Worm (Caenorhabditis elegans): Measurements from ENCODE around the gene cyn-11.

The cyn-11 gene

ce11 chrII:8747246-8747938 lies 31.3 kb upstream of the cyn-11 start:
- TF ChIP-seq unc-98 (GFP tag; IDR thresholded peaks at IDR 0.05): no peak
- peak in 3 of 6 experiments; percentile 19 to 74 (median 38) for TF ChIP-seq elt-3 (tag; optimal IDR thresholded peaks at IDR 0.05)
- TF ChIP-seq unc-30 (tag; optimal IDR thresholded peaks at IDR 0.05): no peak
- peak; percentile 42 for TF ChIP-seq pax-3 (tag; optimal IDR thresholded peaks at IDR 0.05)
- no peak for TF ChIP-seq grh-1 (GFP tag; IDR thresholded peaks at IDR 0.05)
- TF ChIP-seq nhr-28 (tag; optimal IDR thresholded peaks at IDR 0.05): no peak
- no peak for TF ChIP-seq zip-4 (GFP tag; optimal IDR thresholded peaks at IDR 0.05)
- TF ChIP-seq snu-23 (GFP tag; optimal IDR thresholded peaks at IDR 0.05): peak; percentile 59
- TF ChIP-seq nhr-237 (tag; optimal IDR thresholded peaks at IDR 0.05): no peak
- no peak for TF ChIP-seq sptf-1 (tag; optimal IDR thresholded peaks at IDR 0.05)
- TF ChIP-seq mab-9 (GFP tag; IDR thresholded peaks at IDR 0.05): no peak
- TF ChIP-seq nhr-19 (GFP tag; conservative IDR thresholded peaks at IDR 0.05): no peak; the same call in 1 of the 2 replicates
- TF ChIP-seq nhr-71 (tag; optimal IDR thresholded peaks at IDR 0.05): peak; percentile 63
- no peak for TF ChIP-seq ets-5 (GFP tag; IDR thresholded peaks at IDR 0.05)
- TF ChIP-seq lin-13 (GFP tag; optimal IDR thresholded peaks at IDR 0.05): peak; percentile 39
- peak in 1 of 2 experiments; percentile 33 for TF ChIP-seq efl-1 (optimal IDR thresholded peaks at IDR 0.05)
- TF ChIP-seq efl-1 (GFP tag; optimal IDR thresholded peaks at IDR 0.05 in 1 of 2): peak in 1 of 2 experiments; percentile 84
- no peak for TF ChIP-seq nhr-76 (tag; optimal IDR thresholded peaks at IDR 0.05)
- no peak for TF ChIP-seq sox-4 (tag; optimal IDR thresholded peaks at IDR 0.05)
- TF ChIP-seq hpl-2 (GFP tag; optimal IDR thresholded peaks at IDR 0.05): peak; percentile 23
- no peak for TF ChIP-seq C34B4.2 (tag; optimal IDR thresholded peaks at IDR 0.05)
- TF ChIP-seq nhr-85 (tag): peak; percentile 55
- TF ChIP-seq unc-86 (tag; optimal IDR thresholded peaks at IDR 0.05): no peak
- peak; percentile 44 for TF ChIP-seq nhr-20 (tag; optimal IDR thresholded peaks at IDR 0.05)
- TF ChIP-seq nhr-12 (tag; optimal IDR thresholded peaks at IDR 0.05): no peak
- no peak for TF ChIP-seq ceh-8 (GFP tag; optimal IDR thresholded peaks at IDR 0.05)
- TF ChIP-seq hlh-17 (GFP tag; optimal IDR thresholded peaks at IDR 0.05; ENCODE audit: borderline replicate concordance): no peak
- peak; percentile 33 for TF ChIP-seq C16A3.4 (tag; optimal IDR thresholded peaks at IDR 0.05)
- no peak for TF ChIP-seq pqm-1 (tag; optimal IDR thresholded peaks at IDR 0.05)
- no peak for TF ChIP-seq elt-2 (tag; optimal IDR thresholded peaks at IDR 0.05)
- TF ChIP-seq swsn-7 (tag; optimal IDR thresholded peaks at IDR 0.05): no peak
- TF ChIP-seq hlh-4 (tag; optimal IDR thresholded peaks at IDR 0.05): no peak
- peak; percentile 60 for TF ChIP-seq lir-3 (tag; optimal IDR thresholded peaks at IDR 0.05; ENCODE audit: poor library complexity)
- no peak for TF ChIP-seq lin-39 (tag; optimal IDR thresholded peaks at IDR 0.05)
- TF ChIP-seq nhr-90 (tag; optimal IDR thresholded peaks at IDR 0.05; ENCODE audit: poor library complexity): peak; percentile 82
- TF ChIP-seq fkh-8 (tag; optimal IDR thresholded peaks at IDR 0.05): no peak
- no peak for TF ChIP-seq fkh-10 (GFP tag; optimal IDR thresholded peaks at IDR 0.05)
- no peak for TF ChIP-seq nhr-11 (tag; optimal IDR thresholded peaks at IDR 0.05)
- no peak for TF ChIP-seq ceh-82 (tag; optimal IDR thresholded peaks at IDR 0.05)
- TF ChIP-seq irx-1 (tag; optimal IDR thresholded peaks at IDR 0.05): no peak
- no peak for TF ChIP-seq dpl-1 (GFP tag; optimal IDR thresholded peaks at IDR 0.05)
- no peak for TF ChIP-seq fos-1 (tag; optimal IDR thresholded peaks at IDR 0.05)
- TF ChIP-seq ztf-11 (tag; optimal IDR thresholded peaks at IDR 0.05): peak in 1 of 2 experiments; percentile 34
- TF ChIP-seq nhr-84 (tag; optimal IDR thresholded peaks at IDR 0.05): no peak
- no peak for TF ChIP-seq pag-3 (tag; optimal IDR thresholded peaks at IDR 0.05; ENCODE audit: borderline replicate concordance, insufficient read depth)
- TF ChIP-seq alr-1 (tag; optimal IDR thresholded peaks at IDR 0.05; ENCODE audit: borderline replicate concordance): no peak
- TF ChIP-seq C04F5.9 (tag; optimal IDR thresholded peaks at IDR 0.05): peak; percentile 21
- TF ChIP-seq sup-37 (GFP tag; optimal IDR thresholded peaks at IDR 0.05): no peak
- TF ChIP-seq lsy-2 (tag; optimal IDR thresholded peaks at IDR 0.05): peak in 1 of 2 experiments; percentile 46
- no peak for TF ChIP-seq ceh-90 (tag; optimal IDR thresholded peaks at IDR 0.05)
- no peak for TF ChIP-seq mep-1 (tag; optimal IDR thresholded peaks at IDR 0.05)
- TF ChIP-seq mef-2 (tag; optimal IDR thresholded peaks at IDR 0.05): no peak
